Worm (Caenorhabditis elegans): ENCODE results near the gene xpb-1.

xpb-1 gene

DNA sequence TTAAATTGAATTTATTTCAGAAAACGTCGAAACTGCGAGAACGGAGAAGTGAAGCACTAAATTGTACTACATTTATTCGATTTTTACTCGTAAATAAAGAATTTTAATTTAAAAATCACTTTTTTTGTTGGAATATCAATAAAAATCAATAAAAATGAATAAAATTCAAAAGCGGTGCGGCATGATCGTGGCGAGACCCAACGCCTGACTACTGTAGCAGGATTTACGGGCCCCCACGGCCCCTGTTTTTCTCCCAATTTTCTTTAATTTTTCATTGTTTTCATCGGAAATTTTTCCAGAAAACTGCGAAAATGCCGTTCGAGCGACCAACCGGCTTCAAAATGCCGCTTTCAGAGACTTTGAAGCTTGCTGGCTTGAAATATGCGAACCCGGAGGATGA is 17.6 kb upstream of the xpb-1 start, which contains the start of gene Y66D12A.19:
Y66D12A.19 (plus strand) TSS at position 266 of the 400 bp plus-strand sequence.
- TF ChIP-seq flt-1 (GFP tag; IDR thresholded peaks at IDR 0.05) (no peak), pes-1 (GFP tag; IDR thresholded peaks at IDR 0.05) (0 out of 2 replicates have a peak, but pooled peaks have one; percentile 34)

ce11 chrIII:11510120-11510519 is 16.3 kb upstream of the xpb-1 start:
- TF ChIP-seq hnd-1 (tag; optimal IDR thresholded peaks at IDR 0.05) = no peak
- no peak for TF ChIP-seq flt-1 (GFP tag; IDR thresholded peaks at IDR 0.05)
- TF ChIP-seq hmbx-1 (tag; optimal IDR thresholded peaks at IDR 0.05) = no peak
- TF ChIP-seq ets-7 (tag; optimal IDR thresholded peaks at IDR 0.05) = no peak
- no peak for TF ChIP-seq ceh-13 (GFP tag; optimal IDR thresholded peaks at IDR 0.05)

- no peak for TF ChIP-seq ets-7 (tag; optimal IDR thresholded peaks at IDR 0.05)
- TF ChIP-seq F13C5.2 (tag; optimal IDR thresholded peaks at IDR 0.05) = no peak
- no peak for TF ChIP-seq tbx-11 (GFP tag; IDR thresholded peaks at IDR 0.05)
- no peak for TF ChIP-seq hmg-4 (GFP tag; optimal IDR thresholded peaks at IDR 0.05)
- TF ChIP-seq tra-4 (tag; optimal IDR thresholded peaks at IDR 0.05) = no peak
- TF ChIP-seq hmbx-1 (tag; optimal IDR thresholded peaks at IDR 0.05) = no peak
- TF ChIP-seq ceh-36 (tag; optimal IDR thresholded peaks at IDR 0.05) = no peak
- TF ChIP-seq flt-1 (GFP tag; IDR thresholded peaks at IDR 0.05) = no peak
- no peak for TF ChIP-seq hnd-1 (tag; optimal IDR thresholded peaks at IDR 0.05)
- TF ChIP-seq pes-1 (GFP tag; IDR thresholded peaks at IDR 0.05) = no peak
Measured at ce11 chrIII:11510826-11511225, 15.6 kb upstream of the xpb-1 start.

ce11 chrIII:11523504-11524025 is 2.9 kb upstream of the xpb-1 start, which contains the start of the genes Y66D12A.16 and such-1:
Gene Y66D12A.16 (plus strand): TSS chrIII:11523554.
Gene such-1 (minus strand): TSS chrIII:11523759.
- no peak for TF ChIP-seq hmg-4 (GFP tag; optimal IDR thresholded peaks at IDR 0.05)
- no peak for TF ChIP-seq aly-1 (tag; optimal IDR thresholded peaks at IDR 0.05)
- TF ChIP-seq hnd-1 (tag; optimal IDR thresholded peaks at IDR 0.05) = no peak
- no peak for TF ChIP-seq flt-1 (GFP tag; IDR thresholded peaks at IDR 0.05)
- TF ChIP-seq pes-1 (GFP tag; IDR thresholded peaks at IDR 0.05) = no peak
- no peak for TF ChIP-seq tra-4 (tag; optimal IDR thresholded peaks at IDR 0.05)
- TF ChIP-seq ceh-13 (GFP tag; optimal IDR thresholded peaks at IDR 0.05) = no peak
- no peak for TF ChIP-seq tbx-11 (GFP tag; IDR thresholded peaks at IDR 0.05)
- TF ChIP-seq ama-1 (optimal IDR thresholded peaks at IDR 0.05) = no peak
- no peak for TF ChIP-seq scrt-1 (GFP tag; IDR thresholded peaks at IDR 0.05)
- TF ChIP-seq B0310.2 (tag; optimal IDR thresholded peaks at IDR 0.05) = no peak
- TF ChIP-seq ceh-36 (tag; optimal IDR thresholded peaks at IDR 0.05) = no peak
- TF ChIP-seq tbx-37 (GFP tag; conservative IDR thresholded peaks at IDR 0.05) = no peak

DNA sequence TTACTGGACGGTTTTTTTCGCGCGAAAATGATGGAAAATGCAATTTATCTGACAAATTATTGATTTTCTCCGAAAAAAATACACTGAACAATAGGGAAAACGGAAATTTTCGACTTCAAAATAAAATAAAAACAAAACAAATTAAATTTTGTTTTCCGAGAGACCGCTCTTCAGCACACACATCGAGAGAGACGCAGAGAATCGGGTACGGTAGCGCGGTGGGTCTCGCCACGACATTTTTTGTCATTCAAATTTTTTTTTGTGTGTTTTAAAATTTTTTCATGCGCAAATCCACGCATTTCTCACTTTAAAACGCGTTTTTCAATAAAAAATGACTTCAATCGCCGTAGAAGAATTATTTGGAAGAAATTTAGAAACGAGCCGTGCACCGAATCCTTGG is 2.4 kb upstream of the xpb-1 start:
- TF ChIP-seq hnd-1 (tag; optimal IDR thresholded peaks at IDR 0.05) (no peak), ama-1 (optimal IDR thresholded peaks at IDR 0.05) (no peak), hmbx-1 (tag; optimal IDR thresholded peaks at IDR 0.05) (no peak), aly-1 (tag; optimal IDR thresholded peaks at IDR 0.05) (no peak), scrt-1 (GFP tag; IDR thresholded peaks at IDR 0.05) (no peak), tra-4 (tag; optimal IDR thresholded peaks at IDR 0.05) (no peak), hmg-4 (GFP tag; optimal IDR thresholded peaks at IDR 0.05) (no peak), ceh-36 (tag; optimal IDR thresholded peaks at IDR 0.05) (no peak), flt-1 (GFP tag; IDR thresholded peaks at IDR 0.05) (no peak), pes-1 (GFP tag; IDR thresholded peaks at IDR 0.05) (no peak), tbx-11 (GFP tag; IDR thresholded peaks at IDR 0.05) (no peak), tbx-37 (GFP tag; conservative IDR thresholded peaks at IDR 0.05) (no peak), sea-1 (GFP tag; conservative IDR thresholded peaks at IDR 0.05) (no peak), ceh-13 (GFP tag; optimal IDR thresholded peaks at IDR 0.05) (no peak), B0310.2 (tag; optimal IDR thresholded peaks at IDR 0.05) (no peak), F13C5.2 (tag; optimal IDR thresholded peaks at IDR 0.05) (no peak)

- TF ChIP-seq aly-1 (tag; optimal IDR thresholded peaks at IDR 0.05) (no peak), ceh-36 (tag; optimal IDR thresholded peaks at IDR 0.05) (no peak), F13C5.2 (tag; optimal IDR thresholded peaks at IDR 0.05) (no peak), scrt-1 (GFP tag; IDR thresholded peaks at IDR 0.05) (no peak), tra-4 (tag; optimal IDR thresholded peaks at IDR 0.05) (no peak), hnd-1 (tag; optimal IDR thresholded peaks at IDR 0.05) (no peak), ceh-13 (GFP tag; optimal IDR thresholded peaks at IDR 0.05) (no peak), ama-1 (optimal IDR thresholded peaks at IDR 0.05) (no peak), tbx-37 (GFP tag; conservative IDR thresholded peaks at IDR 0.05) (no peak), sea-1 (GFP tag; conservative IDR thresholded peaks at IDR 0.05) (no peak), B0310.2 (tag; optimal IDR thresholded peaks at IDR 0.05) (no peak), ets-7 (tag; optimal IDR thresholded peaks at IDR 0.05) (no peak), pes-1 (GFP tag; IDR thresholded peaks at IDR 0.05) (no peak), tbx-11 (GFP tag; IDR thresholded peaks at IDR 0.05) (no peak), flt-1 (GFP tag; IDR thresholded peaks at IDR 0.05) (no peak), hmbx-1 (tag; optimal IDR thresholded peaks at IDR 0.05) (no peak)
Measured at ce11 chrIII:11534624-11535079, 8.2 kb downstream of the xpb-1 start, which contains the start of gene nrps-1. Gene nrps-1 (plus strand): TSS chrIII:11534674.

DNA sequence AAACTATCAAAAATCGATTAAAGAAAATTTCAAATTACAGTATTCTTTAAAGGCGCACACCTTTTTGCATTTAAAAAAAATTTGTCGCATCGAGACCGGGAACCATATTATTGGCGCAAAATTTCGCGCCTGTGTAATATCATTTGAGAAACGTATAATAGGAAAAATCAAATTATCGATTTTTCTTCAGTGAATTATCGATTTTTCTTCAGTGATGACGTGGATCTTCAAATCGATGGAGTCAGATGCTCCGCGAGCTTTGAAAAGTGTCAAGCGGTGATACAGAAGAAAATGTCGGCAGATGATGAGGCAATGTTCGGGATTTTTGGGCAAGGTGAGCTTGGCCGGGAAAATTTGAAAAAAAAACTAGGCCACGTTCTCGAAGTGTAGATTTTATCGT is 9.0 kb downstream of the xpb-1 start:
- no peak for TF ChIP-seq tra-4 (tag; optimal IDR thresholded peaks at IDR 0.05)
- no peak for TF ChIP-seq flt-1 (GFP tag; IDR thresholded peaks at IDR 0.05)
- TF ChIP-seq sea-1 (GFP tag; conservative IDR thresholded peaks at IDR 0.05) = no peak
- no peak for TF ChIP-seq hmg-4 (GFP tag; optimal IDR thresholded peaks at IDR 0.05)
- no peak for TF ChIP-seq tbx-37 (GFP tag; conservative IDR thresholded peaks at IDR 0.05)
- no peak for TF ChIP-seq scrt-1 (GFP tag; IDR thresholded peaks at IDR 0.05)
- no peak for TF ChIP-seq pes-1 (GFP tag; IDR thresholded peaks at IDR 0.05)
- TF ChIP-seq hmbx-1 (tag; optimal IDR thresholded peaks at IDR 0.05) = no peak
- TF ChIP-seq hnd-1 (tag; optimal IDR thresholded peaks at IDR 0.05) = no peak
- no peak for TF ChIP-seq ama-1 (optimal IDR thresholded peaks at IDR 0.05)
- TF ChIP-seq B0310.2 (tag; optimal IDR thresholded peaks at IDR 0.05) = no peak
- no peak for TF ChIP-seq aly-1 (tag; optimal IDR thresholded peaks at IDR 0.05)
- TF ChIP-seq F13C5.2 (tag; optimal IDR thresholded peaks at IDR 0.05) = no peak
- no peak for TF ChIP-seq ceh-13 (GFP tag; optimal IDR thresholded peaks at IDR 0.05)
- TF ChIP-seq ets-7 (tag; optimal IDR thresholded peaks at IDR 0.05) = no peak
